Worm (Caenorhabditis elegans): Measurements from ENCODE around the gene smr-1.

The smr-1 gene

DNA sequence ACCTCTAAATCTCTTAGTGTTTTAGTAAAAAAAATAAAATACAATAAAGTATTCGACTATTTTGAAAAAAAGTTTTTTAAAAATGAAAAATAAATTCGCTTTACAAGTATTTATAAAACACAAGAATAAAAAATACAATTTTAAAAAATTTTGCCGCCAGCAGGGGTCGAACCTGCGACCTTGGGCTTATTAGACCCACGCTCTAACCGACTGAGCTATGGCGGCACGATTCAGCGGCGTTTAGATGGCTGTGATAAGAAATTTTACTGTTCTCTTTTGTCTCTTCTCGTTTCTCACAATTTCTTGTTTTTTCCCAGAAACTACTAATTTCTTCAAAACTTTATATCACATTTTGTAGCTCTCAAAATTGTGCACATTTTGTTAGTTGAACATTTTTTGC lies 20.2 kb downstream of the smr-1 start:
- TF ChIP-seq unc-86 (tag; optimal IDR thresholded peaks at IDR 0.05) (no peak), ceh-9 (tag; optimal IDR thresholded peaks at IDR 0.05) (no peak), che-1 (tag; optimal IDR thresholded peaks at IDR 0.05) (no peak), ceh-2 (tag; optimal IDR thresholded peaks at IDR 0.05) (no peak), tbx-2 (tag; optimal IDR thresholded peaks at IDR 0.05) (no peak), dve-1 (tag; optimal IDR thresholded peaks at IDR 0.05) (no peak), K02D7.2 (tag; optimal IDR thresholded peaks at IDR 0.05) (no peak), hlh-15 (tag; optimal IDR thresholded peaks at IDR 0.05) (no peak), pag-3 (tag; optimal IDR thresholded peaks at IDR 0.05; ENCODE audit: borderline replicate concordance) (no peak), ceh-14 (tag; optimal IDR thresholded peaks at IDR 0.05) (no peak), dmd-4 (tag; optimal IDR thresholded peaks at IDR 0.05; ENCODE audit: borderline replicate concordance) (no peak), ceh-22 (tag; optimal IDR thresholded peaks at IDR 0.05) (no peak), ref-2 (tag; optimal IDR thresholded peaks at IDR 0.05) (no peak), K09A11.1 (tag; optimal IDR thresholded peaks at IDR 0.05; ENCODE audit: insufficient read depth) (no peak)

- no peak for TF ChIP-seq Y22D7AL.16 (tag; optimal IDR thresholded peaks at IDR 0.05)
- TF ChIP-seq fkh-6 (tag; optimal IDR thresholded peaks at IDR 0.05) = no peak
- no peak for TF ChIP-seq rnt-1 (tag; optimal IDR thresholded peaks at IDR 0.05)
- TF ChIP-seq zip-5 (tag; optimal IDR thresholded peaks at IDR 0.05) = no peak
- no peak for TF ChIP-seq F13H6.1 (tag; optimal IDR thresholded peaks at IDR 0.05)
- TF ChIP-seq unc-42 (tag; optimal IDR thresholded peaks at IDR 0.05) = no peak
- no peak for TF ChIP-seq unc-55 (GFP tag; optimal IDR thresholded peaks at IDR 0.05)
- TF ChIP-seq ets-4 (tag; optimal IDR thresholded peaks at IDR 0.05) = no peak
- no peak for TF ChIP-seq ceh-19 (GFP tag; optimal IDR thresholded peaks at IDR 0.05)
- no peak for TF ChIP-seq K02D7.2 (tag; optimal IDR thresholded peaks at IDR 0.05)
- TF ChIP-seq mec-3 (tag; optimal IDR thresholded peaks at IDR 0.05; ENCODE audit: borderline replicate concordance) = no peak
Measured at ce11 chrIII:1164668-1165067, 21.7 kb downstream of the smr-1 start.

- TF ChIP-seq fax-1 (tag; optimal IDR thresholded peaks at IDR 0.05) = no peak
- TF ChIP-seq ceh-14 (tag; optimal IDR thresholded peaks at IDR 0.05) = no peak
Measured at ce11 chrIII:1166388-1166787, 23.4 kb downstream of the smr-1 start.

DNA sequence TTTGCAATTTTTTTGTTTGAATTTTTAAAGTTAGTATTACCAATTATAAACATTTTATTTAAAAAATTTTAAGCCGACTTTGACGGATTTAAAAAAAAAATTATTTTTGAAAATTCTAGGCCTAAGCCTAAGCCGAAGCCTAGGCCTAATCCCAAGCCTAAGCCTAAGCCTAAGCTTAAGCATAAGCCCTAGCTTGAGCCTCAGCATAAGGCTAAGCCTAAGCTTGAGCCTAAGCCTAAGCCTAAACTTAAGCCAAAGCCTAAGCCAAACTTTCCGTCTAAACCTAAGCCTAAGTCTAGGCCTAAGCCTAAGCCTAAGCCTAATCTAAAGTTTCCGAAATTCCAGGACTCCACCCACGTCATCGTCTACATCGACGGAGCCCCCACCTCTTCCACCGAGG lies 26.6 kb downstream of the smr-1 start:
- no peak for TF ChIP-seq npax-4 (tag; optimal IDR thresholded peaks at IDR 0.05)
- peak; percentile 66 for TF ChIP-seq dve-1 (tag; optimal IDR thresholded peaks at IDR 0.05)
- TF ChIP-seq ceh-34 (tag; optimal IDR thresholded peaks at IDR 0.05) = no peak
- TF ChIP-seq pat-9 (tag; optimal IDR thresholded peaks at IDR 0.05) = no peak
- no peak for TF ChIP-seq syd-9 (tag; optimal IDR thresholded peaks at IDR 0.05)
- no peak for TF ChIP-seq fkh-6 (tag; optimal IDR thresholded peaks at IDR 0.05)
- no peak for TF ChIP-seq ets-4 (tag; optimal IDR thresholded peaks at IDR 0.05)
- no peak for TF ChIP-seq ceh-2 (tag; optimal IDR thresholded peaks at IDR 0.05)

ce11 chrIII:1173331-1173730 lies 30.4 kb downstream of the smr-1 start:
- TF ChIP-seq zip-5 (tag; optimal IDR thresholded peaks at IDR 0.05) (no peak), F13H6.1 (tag; optimal IDR thresholded peaks at IDR 0.05) (no peak), ets-4 (tag; optimal IDR thresholded peaks at IDR 0.05) (no peak), ahr-1 (tag; optimal IDR thresholded peaks at IDR 0.05) (no peak), unc-86 (tag; optimal IDR thresholded peaks at IDR 0.05) (no peak), pqm-1 (tag; optimal IDR thresholded peaks at IDR 0.05) (no peak), ref-2 (tag; optimal IDR thresholded peaks at IDR 0.05) (no peak), che-1 (tag; optimal IDR thresholded peaks at IDR 0.05) (no peak), hlh-8 (tag; optimal IDR thresholded peaks at IDR 0.05) (no peak), ceh-18 (tag; optimal IDR thresholded peaks at IDR 0.05) (no peak)

DNA sequence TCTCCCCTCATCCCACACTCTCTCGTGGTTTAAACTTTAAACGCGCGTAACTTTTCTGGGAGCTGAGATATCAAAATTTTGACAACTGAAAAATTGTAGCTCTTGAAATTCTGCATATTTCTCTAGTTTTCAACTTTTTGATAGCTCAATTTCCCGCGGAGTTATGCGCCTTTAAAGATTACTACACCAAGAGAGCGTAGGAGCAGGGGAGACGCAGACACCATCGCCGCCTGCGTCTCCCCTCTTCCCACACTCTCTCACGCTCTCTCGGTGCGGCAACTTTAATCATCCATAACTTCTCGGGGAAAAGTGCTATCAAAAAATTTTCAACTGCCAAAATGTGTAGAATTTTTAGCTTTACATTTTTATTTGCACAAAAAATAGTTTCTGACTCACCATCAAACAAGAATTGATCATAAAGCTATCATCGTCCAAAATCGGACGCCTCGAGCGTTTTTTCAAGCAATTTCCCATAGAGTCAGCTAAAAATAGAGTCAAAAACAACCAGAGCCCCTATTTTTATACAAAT lies 33.2 kb downstream of the smr-1 start, which contains the start of gene eak-3:
Gene eak-3 (minus strand): TSS at position 479 of the 529 bp plus-strand sequence.
- TF ChIP-seq pax-1 (tag; optimal IDR thresholded peaks at IDR 0.05) (no peak), ama-1 (optimal IDR thresholded peaks at IDR 0.05) (no peak), gmeb-2 (tag; optimal IDR thresholded peaks at IDR 0.05) (no peak), ceh-19 (GFP tag; optimal IDR thresholded peaks at IDR 0.05) (no peak), unc-86 (tag; optimal IDR thresholded peaks at IDR 0.05) (no peak), pha-2 (tag; optimal IDR thresholded peaks at IDR 0.05) (no peak), ceh-30 (tag; optimal IDR thresholded peaks at IDR 0.05) (no peak), F13H6.1 (tag; optimal IDR thresholded peaks at IDR 0.05) (no peak), hlh-30 (tag; optimal IDR thresholded peaks at IDR 0.05; ENCODE audit: insufficient read depth) (no peak), lim-6 (tag; optimal IDR thresholded peaks at IDR 0.05) (no peak), C38D4.7 (GFP tag; optimal IDR thresholded peaks at IDR 0.05) (no peak)

All from whole organism, late embryonic.